Worm (Caenorhabditis elegans) whole organism, early embryonic: ENCODE data around the gene F46G11.2.

Experiments
- B0310.2 ChIP-seq: sonication (generic microtip); optimal IDR thresholded peaks from 2 replicates; lab custom pipeline; 2016; ENCODE audit warnings: mild to moderate bottlenecking, missing genetic modification characterization, missing compliant biosample characterization
- aly-1 ChIP-seq: sonication (generic microtip); optimal IDR thresholded peaks from 2 replicates; lab custom pipeline; 2016; ENCODE audit warnings: missing genetic modification characterization, missing compliant biosample characterization
- ama-1 ChIP-seq: fragments of 150-350 bp; optimal IDR thresholded peaks from 2 replicates; lab custom pipeline; 2014
- ceh-13 ChIP-seq: fragments of 200-800 bp; sonication (Bioruptor generic); optimal IDR thresholded peaks from 2 replicates; lab custom pipeline; 2018; ENCODE audit warnings: mild to moderate bottlenecking, missing genetic modification characterization, missing compliant biosample characterization
- ceh-36 ChIP-seq: sonication (generic microtip); optimal IDR thresholded peaks from 2 replicates; lab custom pipeline; 2016; ENCODE audit warnings: missing genetic modification characterization, inconsistent platforms, missing compliant biosample characterization
- ets-7 ChIP-seq: sonication (generic microtip); optimal IDR thresholded peaks from 2 replicates; lab custom pipeline; 2016; ENCODE audit warnings: missing genotype, missing genetic modification characterization, missing compliant biosample characterization
- flt-1 ChIP-seq: fragments of 200-800 bp; sonication (Bioruptor generic); IDR thresholded peaks from 2 replicates; pipeline ENCODE4 v1.3.6; 2022; ENCODE audit warnings: missing genetic modification characterization, missing compliant biosample characterization
- hnd-1 ChIP-seq: sonication (generic microtip); optimal IDR thresholded peaks from 2 replicates; lab custom pipeline; 2016; ENCODE audit warnings: missing genetic modification characterization, missing compliant biosample characterization
- pes-1 ChIP-seq: fragments of 200-800 bp; sonication (Bioruptor generic); IDR thresholded peaks from 2 replicates; pipeline ENCODE4 v1.3.6; 2022; ENCODE audit warnings: missing genetic modification reagents, missing genetic modification characterization, missing compliant biosample characterization
- sea-1 ChIP-seq: fragments of 200-800 bp; sonication (Bioruptor generic); conservative IDR thresholded peaks from 2 replicates; pipeline ENCODE4 v1.3.6; 2022; ENCODE audit warnings: missing genetic modification characterization, missing compliant biosample characterization
- tbx-11 ChIP-seq: fragments of 200-800 bp; sonication (Bioruptor generic); IDR thresholded peaks from 2 replicates; pipeline ENCODE4 v1.3.6; 2022; ENCODE audit warnings: missing genetic modification characterization, missing compliant biosample characterization

ce11 chrX:5746665-5747064 is 41.3 kb upstream of the F46G11.2 start:
- TF ChIP-seq aly-1 (tag; lab: Kevin White, UChicago), result no peak
- no peak for TF ChIP-seq flt-1 (GFP tag; lab: Robert Waterston, UW)
- TF ChIP-seq hnd-1 (tag; lab: Kevin White, UChicago), result no peak
- no peak for TF ChIP-seq ama-1 (lab: Kevin White, UChicago)
- no peak for TF ChIP-seq ceh-36 (tag; lab: Kevin White, UChicago)
- no peak for TF ChIP-seq ets-7 (tag; lab: Kevin White, UChicago)
- no peak for TF ChIP-seq tbx-11 (GFP tag; lab: Robert Waterston, UW)
- no peak for TF ChIP-seq sea-1 (GFP tag; lab: Robert Waterston, UW)
- TF ChIP-seq pes-1, result no peak
- TF ChIP-seq ceh-13 (GFP tag; lab: Kevin White, UChicago), result no peak
- TF ChIP-seq B0310.2 (tag; lab: Kevin White, UChicago), result no peak
